Worm (Caenorhabditis elegans): ENCODE measurements around the gene F22E5.1.

The F22E5.1 gene

DNA sequence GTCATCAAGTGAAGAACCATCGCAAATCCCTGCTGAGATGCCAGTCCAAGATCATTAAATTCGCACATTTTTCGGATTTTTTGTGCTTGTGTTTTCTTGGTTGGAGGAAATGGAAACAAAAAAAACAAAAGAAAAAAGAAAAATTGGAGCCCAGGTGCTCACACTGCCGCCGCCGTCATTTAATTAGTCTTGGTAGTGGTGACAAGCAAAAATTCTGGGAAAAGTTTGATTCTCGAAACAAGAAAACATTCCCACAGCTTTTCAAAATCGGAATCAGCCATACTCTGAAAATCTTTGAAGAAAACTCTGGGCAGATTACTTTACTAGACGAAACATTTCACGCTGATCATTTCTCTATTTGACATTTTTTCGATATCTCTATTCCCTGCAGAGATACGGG, 31.6 kb downstream of the F22E5.1 start, which contains the start of gene srh-128:
Gene srh-128 (minus strand): TSS at position 101 of the 400 bp plus-strand sequence.
- TF ChIP-seq unc-62 (GFP tag; optimal IDR thresholded peaks at IDR 0.05): no peak

DNA sequence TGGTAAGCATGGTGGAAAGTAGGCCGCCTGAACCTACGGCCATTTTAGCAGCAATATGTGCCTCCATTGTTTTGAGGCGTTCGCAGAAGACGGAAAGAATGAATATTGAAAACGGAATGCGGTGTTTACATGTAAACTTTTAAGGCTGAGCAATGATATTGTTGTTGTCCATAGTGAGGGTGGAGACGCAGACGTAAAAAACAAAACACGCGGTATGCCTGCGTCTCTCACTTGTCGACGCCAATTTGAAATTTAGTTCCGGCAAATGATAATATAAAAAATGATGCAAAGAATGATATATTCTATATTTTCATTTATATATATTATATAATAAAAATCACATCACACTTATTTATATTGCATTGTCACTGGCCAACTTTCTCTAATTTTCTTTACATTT, 34.3 kb downstream of the F22E5.1 start, which contains the start of gene Y47G7B.2:
Gene Y47G7B.2 (minus strand): TSS at position 143 of the 400 bp plus-strand sequence.
- TF ChIP-seq unc-62 (GFP tag; optimal IDR thresholded peaks at IDR 0.05): no peak

DNA sequence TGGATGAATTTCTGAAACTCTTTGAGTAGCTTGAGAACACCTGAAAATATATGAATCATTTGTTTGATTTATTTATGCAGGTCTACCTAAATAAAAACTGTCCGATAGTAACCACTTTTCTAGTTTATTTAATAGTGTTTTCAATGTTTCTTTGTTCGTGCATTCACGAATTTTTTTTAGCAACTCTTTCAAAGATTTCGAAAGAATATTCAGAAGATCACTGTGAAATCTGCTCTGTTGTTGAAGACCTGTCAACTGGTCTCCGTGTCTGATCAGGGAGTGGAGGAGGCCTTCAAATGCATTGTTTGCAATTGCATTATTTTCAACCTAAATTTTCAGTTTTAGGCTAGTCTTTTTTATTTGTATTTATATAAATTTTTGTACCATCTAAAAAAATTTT, 36.4 kb downstream of the F22E5.1 start, which contains the start of gene T05A8.1:
Gene T05A8.1 (minus strand): TSS at position 101 of the 400 bp plus-strand sequence.
- no peak for TF ChIP-seq unc-62 (GFP tag; optimal IDR thresholded peaks at IDR 0.05)

DNA sequence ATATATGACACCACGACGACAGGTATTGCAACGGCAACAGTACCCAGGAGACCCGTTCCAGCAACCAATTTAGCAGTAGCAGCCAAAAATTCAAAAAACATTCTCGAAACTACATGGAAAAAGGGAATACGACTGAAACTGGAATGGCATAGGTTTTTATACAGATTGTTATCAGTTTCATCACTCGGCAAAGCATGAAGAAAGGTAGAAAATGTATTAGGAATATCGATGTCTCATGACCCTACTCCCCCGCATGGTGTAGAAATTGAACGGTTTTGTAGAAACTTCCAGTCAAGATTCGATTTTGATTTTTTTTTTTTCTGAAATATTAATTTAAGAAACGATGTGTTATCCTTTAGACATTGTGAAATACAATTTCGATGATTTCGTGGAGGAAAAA, 37.3 kb downstream of the F22E5.1 start, which contains the start of gene T05A8.2:
Gene T05A8.2 (minus strand): TSS at position 101 of the 400 bp plus-strand sequence.
- TF ChIP-seq unc-62 (GFP tag; optimal IDR thresholded peaks at IDR 0.05): no peak

DNA sequence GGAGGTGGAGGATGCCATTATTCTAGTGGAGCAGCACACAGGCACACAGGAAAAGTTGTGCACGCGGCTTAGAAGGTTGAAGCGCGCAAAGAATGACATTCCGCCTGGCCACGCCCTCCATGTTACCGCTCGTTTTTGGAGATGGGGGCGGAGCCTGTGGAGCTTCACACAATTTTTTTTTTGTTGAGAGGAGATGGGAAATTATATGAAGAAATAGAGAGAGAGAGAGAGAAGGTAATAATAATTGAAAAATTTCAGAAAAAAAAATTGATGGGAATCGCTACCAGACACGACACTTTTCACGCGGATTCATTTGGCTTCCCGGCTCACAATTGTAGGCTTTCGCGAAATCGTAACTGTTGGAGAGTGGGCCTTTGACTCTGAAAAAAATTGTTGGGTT, 43.8 kb downstream of the F22E5.1 start, which contains the start of gene T05A8.3:
Gene T05A8.3 (minus strand): TSS at position 101 of the 400 bp plus-strand sequence.
- TF ChIP-seq unc-62 (GFP tag; optimal IDR thresholded peaks at IDR 0.05): no peak

DNA sequence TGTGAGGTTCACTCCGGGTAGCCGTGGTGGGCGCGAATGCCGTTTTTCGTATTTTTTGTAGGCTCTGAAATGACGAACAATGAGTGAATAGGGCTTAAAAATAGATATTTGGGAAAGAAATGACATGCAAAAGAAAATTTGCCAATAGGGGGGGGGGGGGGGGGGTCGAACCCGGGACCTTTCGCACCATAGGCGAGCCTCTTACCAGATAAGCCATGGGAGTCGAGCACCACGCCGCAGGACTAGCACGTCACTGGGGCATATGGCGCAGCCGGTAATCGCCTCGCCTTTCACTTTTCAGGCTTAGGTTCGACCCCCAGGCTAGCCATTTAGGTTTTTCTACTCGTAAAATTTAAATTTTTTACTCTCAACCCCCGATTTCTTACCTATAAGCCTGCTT, 45.6 kb downstream of the F22E5.1 start:
- no peak for TF ChIP-seq unc-62 (GFP tag; optimal IDR thresholded peaks at IDR 0.05)

DNA sequence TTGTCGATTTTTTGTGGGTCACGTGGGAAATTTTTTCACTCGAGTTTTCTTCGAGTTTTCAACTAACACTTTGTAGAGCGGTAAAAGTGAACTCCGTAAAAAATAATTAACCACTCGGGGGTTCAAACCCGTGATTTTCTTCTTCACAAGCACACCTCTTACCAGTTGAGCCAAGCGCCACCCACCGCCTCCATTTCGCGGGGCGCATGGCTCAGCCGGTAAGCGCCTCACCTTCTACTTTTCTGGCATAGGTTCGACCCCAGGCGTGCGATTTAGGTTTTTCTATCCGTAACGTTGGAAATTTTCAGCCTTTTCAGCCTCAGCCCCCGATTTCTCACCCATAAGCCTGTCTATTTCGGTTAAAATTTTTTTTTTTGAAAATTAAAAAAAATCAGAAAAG, 48.4 kb downstream of the F22E5.1 start:
- no peak for TF ChIP-seq unc-62 (GFP tag; optimal IDR thresholded peaks at IDR 0.05)

DNA sequence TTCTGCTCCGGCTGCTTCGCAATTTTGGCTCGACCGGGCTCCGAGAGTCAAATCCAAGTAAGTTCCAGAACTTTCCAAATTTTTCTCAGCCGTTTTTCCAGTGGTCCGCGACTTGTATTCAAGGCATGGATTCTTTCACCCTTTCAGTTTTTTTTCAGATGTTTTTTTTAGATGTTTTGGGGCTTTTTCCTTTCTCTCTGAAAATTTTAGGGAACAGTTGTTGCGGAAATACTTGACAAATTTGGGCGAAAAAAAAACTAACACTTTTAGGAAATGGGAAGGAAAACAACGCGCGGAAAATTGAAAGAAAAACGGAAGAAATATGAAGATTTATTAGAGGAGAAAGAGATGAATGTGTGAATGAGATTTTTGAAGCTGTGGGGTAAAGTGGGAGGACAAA, 52.0 kb downstream of the F22E5.1 start, which contains the start of the genes T05A8.11 and nep-2:
Gene T05A8.11 (minus strand): TSS at position 101 of the 400 bp plus-strand sequence.
Gene nep-2 (minus strand): TSS at position 192 of the 400 bp plus-strand sequence.
- no peak for TF ChIP-seq unc-62 (GFP tag; optimal IDR thresholded peaks at IDR 0.05)

ce11 chrII:2726774-2727173, 53.2 kb downstream of the F22E5.1 start:
- no peak for TF ChIP-seq unc-62 (GFP tag; optimal IDR thresholded peaks at IDR 0.05)

Data from whole organism, dauer.